Worm (Caenorhabditis elegans): ENCODE results near the gene nas-31.

DNA sequence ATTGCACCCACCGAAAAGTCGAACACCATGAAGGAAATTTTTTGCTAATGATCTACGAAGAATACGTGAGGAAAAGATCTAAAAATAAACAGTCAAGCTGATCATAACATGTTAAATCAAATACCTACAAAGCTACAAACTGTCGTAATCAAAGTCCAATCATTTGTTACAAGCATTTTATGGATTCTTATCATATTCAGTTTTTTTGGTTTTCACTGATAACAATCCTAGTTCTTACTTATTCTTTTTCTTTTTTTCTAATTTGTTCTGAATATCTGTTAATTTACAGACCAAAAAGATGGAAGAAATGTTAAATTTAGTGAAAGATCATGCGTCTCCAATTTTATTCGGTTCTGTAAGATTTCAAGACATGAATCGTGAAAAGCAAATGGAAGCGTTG lies 33.2 kb upstream of the nas-31 start, which contains the start of gene F17C11.6:
- TF ChIP-seq nhr-12 (tag; optimal IDR thresholded peaks at IDR 0.05) (no peak), pha-4 (tag; optimal IDR thresholded peaks at IDR 0.05) (no peak), ztf-11 (tag; optimal IDR thresholded peaks at IDR 0.05) (no peak), ceh-43 (GFP tag; optimal IDR thresholded peaks at IDR 0.05) (no peak), nhr-28 (tag; optimal IDR thresholded peaks at IDR 0.05) (no peak), ceh-83 (GFP tag; optimal IDR thresholded peaks at IDR 0.05) (no peak), elt-1 (tag; optimal IDR thresholded peaks at IDR 0.05; ENCODE audit: borderline replicate concordance, insufficient read depth) (no peak), nhr-237 (tag; optimal IDR thresholded peaks at IDR 0.05) (no peak), lin-13 (tag; optimal IDR thresholded peaks at IDR 0.05) (no peak), bed-3 (GFP tag; optimal IDR thresholded peaks at IDR 0.05) (no peak), snpc-4 (tag; optimal IDR thresholded peaks at IDR 0.05) (no peak)
